Fruit fly (Drosophila melanogaster) whole organism, embryonic: ENCODE data around the gene Rbcn-3B.
A peak's percentile ranks its signal among the peaks of the same experiment; 100 is the strongest.

ENCODE experiments used
- CG10267 ChIP-seq: fragments of 200-800 bp; sonication (Bioruptor generic); optimal IDR thresholded peaks from 2 replicates; lab custom pipeline; 2018; ENCODE audit warnings: missing biosample characterization, mild to moderate bottlenecking, missing genetic modification characterization, moderate library complexity
- CG13287 ChIP-seq: fragments of 200-800 bp; sonication (Bioruptor generic); IDR thresholded peaks from 2 replicates; pipeline ENCODE4 v1.3.6; 2022; ENCODE audit warnings: missing biosample characterization, missing genetic modification characterization; ENCODE audit not compliant: partially characterized antibody
- CG13775 ChIP-seq: fragments of 200-800 bp; sonication (Bioruptor generic); optimal IDR thresholded peaks from 3 replicates; lab custom pipeline; 2017; ENCODE audit warnings: missing biosample characterization, mild to moderate bottlenecking, missing genetic modification characterization
- CG13894 ChIP-seq: fragments of 200-800 bp; sonication (Bioruptor generic); optimal IDR thresholded peaks from 3 replicates; lab custom pipeline; 2018; ENCODE audit warnings: missing biosample characterization, mild to moderate bottlenecking, missing genetic modification characterization, moderate library complexity
- CG14441 ChIP-seq: fragments of 200-800 bp; sonication (Bioruptor generic); IDR thresholded peaks from 2 replicates; pipeline ENCODE4 v1.3.6; 2022; ENCODE audit warnings: missing biosample characterization, missing genetic modification characterization
- CG14667 ChIP-seq: fragments of 200-800 bp; sonication (Bioruptor generic); IDR thresholded peaks from 2 replicates; pipeline ENCODE4 v1.3.6; 2022; ENCODE audit warnings: missing biosample characterization, missing genetic modification characterization
- CG14710 ChIP-seq: fragments of 200-800 bp; sonication (Bioruptor generic); optimal IDR thresholded peaks from 3 replicates; lab custom pipeline; 2019; ENCODE audit warnings: missing biosample characterization, mild to moderate bottlenecking, missing genetic modification characterization, moderate library complexity
- CG15514 ChIP-seq: fragments of 200-800 bp; sonication (Bioruptor generic); optimal IDR thresholded peaks from 3 replicates; lab custom pipeline; 2017; ENCODE audit warnings: missing biosample characterization, missing genetic modification characterization, mild to moderate bottlenecking, moderate library complexity, missing genetic modification reagents
- CG16813 ChIP-seq: fragments of 200-800 bp; sonication (Bioruptor generic); IDR thresholded peaks from 3 replicates; pipeline ENCODE4 v1.3.6; 2022; ENCODE audit warnings: missing biosample characterization, missing genetic modification characterization; ENCODE audit not compliant: partially characterized antibody
- CG30403 ChIP-seq: fragments of 200-800 bp; sonication (Bioruptor generic); optimal IDR thresholded peaks from 3 replicates; lab custom pipeline; 2016; ENCODE audit warnings: missing biosample characterization, missing genetic modification characterization
- CG31388 ChIP-seq: fragments of 200-800 bp; sonication (Bioruptor generic); optimal IDR thresholded peaks from 2 replicates; lab custom pipeline; 2016; ENCODE audit warnings: missing biosample characterization, missing genetic modification characterization
- CG6272 ChIP-seq: fragments of 200-800 bp; sonication (Bioruptor generic); IDR thresholded peaks from 2 replicates; pipeline ENCODE4 v1.3.6; 2022; ENCODE audit warnings: missing biosample characterization, missing genetic modification characterization
- CG7839 ChIP-seq: fragments of 200-800 bp; sonication (Bioruptor generic); optimal IDR thresholded peaks from 3 replicates; lab custom pipeline; 2018; ENCODE audit warnings: missing biosample characterization, mild to moderate bottlenecking, missing genetic modification characterization, moderate library complexity
- CG9817 ChIP-seq: fragments of 200-800 bp; sonication (Bioruptor generic); optimal IDR thresholded peaks from 2 replicates; lab custom pipeline; 2018; ENCODE audit warnings: missing biosample characterization, mild to moderate bottlenecking, missing genetic modification characterization, moderate library complexity
- CrebB ChIP-seq: fragments of 200-800 bp; sonication (Bioruptor generic); optimal IDR thresholded peaks from 3 replicates; lab custom pipeline; 2018; ENCODE audit warnings: missing biosample characterization, mild to moderate bottlenecking, missing genetic modification characterization
- Dll ChIP-seq: fragments of 200-800 bp; sonication (Bioruptor generic); IDR thresholded peaks from 4 replicates; pipeline ENCODE4 v1.3.6; 2022; ENCODE audit warnings: missing biosample characterization, missing genetic modification characterization; ENCODE audit not compliant: partially characterized antibody
- Dp ChIP-seq: fragments of 200-800 bp; sonication (Bioruptor generic); optimal IDR thresholded peaks from 2 replicates; lab custom pipeline; 2018; ENCODE audit warnings: missing biosample characterization, mild to moderate bottlenecking, missing genetic modification characterization, moderate library complexity
- E2f2 ChIP-seq: fragments of 200-800 bp; sonication (Bioruptor generic); IDR thresholded peaks from 2 replicates; pipeline ENCODE4 v1.3.6; 2022; ENCODE audit warnings: missing biosample characterization, missing genetic modification characterization
- Eip74EF ChIP-seq, 2 experiments: fragments of 200-800 bp in 1 of 2; fragments of >200 bp in 1 of 2; sonication (Bioruptor generic) in 1 of 2; optimal IDR thresholded peaks; 2 replicates each; lab custom pipeline; 2017 to 2019; ENCODE audit warnings: missing biosample characterization in 2 of 2, missing genetic modification characterization in 2 of 2, mild to moderate bottlenecking in 1 of 2, moderate library complexity in 1 of 2
- HHEX ChIP-seq: fragments of 200-800 bp; sonication (Bioruptor generic); optimal IDR thresholded peaks from 3 replicates; lab custom pipeline; 2017; ENCODE audit warnings: missing biosample characterization, mild to moderate bottlenecking, missing genetic modification characterization, missing genetic modification reagents
- Hr3 ChIP-seq: fragments of 200-800 bp; sonication (Bioruptor generic); optimal IDR thresholded peaks from 3 replicates; lab custom pipeline; 2016; ENCODE audit warnings: missing biosample characterization, missing genetic modification characterization
- Hr51 ChIP-seq, 2 experiments: fragments of 200-800 bp; sonication (Bioruptor generic); optimal IDR thresholded peaks; 2 replicates in 1 of 2; 3 replicates in 1 of 2; lab custom pipeline; 2016 to 2018; ENCODE audit warnings: missing biosample characterization in 2 of 2, missing genetic modification characterization in 2 of 2, mild to moderate bottlenecking in 1 of 2, moderate library complexity in 1 of 2
- Myb ChIP-seq: fragments of 200-800 bp; sonication (Bioruptor generic); optimal IDR thresholded peaks from 2 replicates; lab custom pipeline; 2016; ENCODE audit warnings: missing biosample characterization, missing genetic modification characterization
- Ptx1 ChIP-seq: fragments of 200-800 bp; sonication (Bioruptor generic); IDR thresholded peaks from 2 replicates; pipeline ENCODE4 v1.3.6; 2022; ENCODE audit warnings: missing biosample characterization, missing genetic modification characterization
- Rfx ChIP-seq: fragments of 200-800 bp; sonication (Bioruptor generic); IDR thresholded peaks from 2 replicates; pipeline ENCODE4 v1.3.6; 2022; ENCODE audit warnings: missing biosample characterization, missing genetic modification characterization
- Sry-β ChIP-seq: fragments of 200-800 bp; sonication (Bioruptor generic); optimal IDR thresholded peaks from 2 replicates; lab custom pipeline; 2018; ENCODE audit warnings: missing biosample characterization, mild to moderate bottlenecking, missing genetic modification characterization, moderate library complexity
- Xbp1 ChIP-seq: fragments of 200-800 bp; sonication (Bioruptor generic); optimal IDR thresholded peaks from 3 replicates; lab custom pipeline; 2016; ENCODE audit warnings: missing biosample characterization, mild to moderate bottlenecking, missing genetic modification characterization
- ara ChIP-seq: fragments of 200-800 bp; sonication (Bioruptor generic); IDR thresholded peaks from 2 replicates; pipeline ENCODE4 v1.3.6; 2022; ENCODE audit warnings: missing biosample characterization, missing genetic modification characterization
- caup ChIP-seq: fragments of 200-800 bp; sonication (Bioruptor generic); optimal IDR thresholded peaks from 3 replicates; lab custom pipeline; 2017; ENCODE audit warnings: missing biosample characterization, mild to moderate bottlenecking, missing genetic modification characterization, moderate library complexity; ENCODE audit not compliant: severe bottlenecking
- cg ChIP-seq: fragments of 200-800 bp; sonication (Bioruptor generic); optimal IDR thresholded peaks from 3 replicates; lab custom pipeline; 2019; ENCODE audit warnings: missing biosample characterization, mild to moderate bottlenecking, missing genetic modification characterization, moderate library complexity
- chinmo ChIP-seq: fragments of 200-800 bp; sonication (Bioruptor generic); IDR thresholded peaks from 4 replicates; pipeline ENCODE4 v1.3.6; 2022; ENCODE audit warnings: missing biosample characterization, missing genetic modification characterization; ENCODE audit not compliant: partially characterized antibody
- dmrt11E ChIP-seq: fragments of 200-800 bp; sonication (Bioruptor generic); optimal IDR thresholded peaks from 3 replicates; lab custom pipeline; 2018; ENCODE audit warnings: missing biosample characterization, mild to moderate bottlenecking, missing genetic modification characterization, moderate library complexity
- dysf ChIP-seq: fragments of 200-800 bp; sonication (Bioruptor generic); IDR thresholded peaks from 3 replicates; pipeline ENCODE4 v1.3.6; 2022; ENCODE audit warnings: missing biosample characterization, missing genetic modification characterization
- en ChIP-seq: fragments of 200-800 bp; sonication (Bioruptor generic); optimal IDR thresholded peaks from 2 replicates; lab custom pipeline; 2016; ENCODE audit warnings: missing biosample characterization, missing genetic modification characterization
- ewg ChIP-seq: fragments of 200-800 bp; sonication (Bioruptor generic); optimal IDR thresholded peaks from 3 replicates; lab custom pipeline; 2017; ENCODE audit warnings: mild to moderate bottlenecking, missing biosample characterization, missing genetic modification reagents, missing genetic modification characterization
- grau ChIP-seq: fragments of 200-800 bp; optimal IDR thresholded peaks from 3 replicates; lab custom pipeline; 2019; ENCODE audit warnings: missing biosample characterization, mild to moderate bottlenecking, missing genetic modification characterization, moderate library complexity
- insv ChIP-seq, 2 experiments: fragments of 200-800 bp; sonication (Bioruptor generic); optimal IDR thresholded peaks; 3 replicates each; lab custom pipeline; 2016 to 2018; ENCODE audit warnings: missing biosample characterization in 2 of 2, missing genetic modification characterization in 2 of 2
- inv ChIP-seq: fragments of 200-800 bp; sonication (Bioruptor generic); IDR thresholded peaks from 2 replicates; pipeline ENCODE4 v1.3.6; 2022; ENCODE audit warnings: missing biosample characterization, missing genetic modification characterization; ENCODE audit not compliant: partially characterized antibody
- ken ChIP-seq: fragments of 200-800 bp; sonication (Bioruptor generic); IDR thresholded peaks from 3 replicates; pipeline ENCODE4 v1.3.6; 2022; ENCODE audit warnings: missing biosample characterization, missing genetic modification characterization
- luna ChIP-seq: fragments of 200-800 bp; sonication (Bioruptor generic); optimal IDR thresholded peaks from 2 replicates; lab custom pipeline; 2016; ENCODE audit warnings: missing biosample characterization, missing genetic modification characterization
- nerfin-1 ChIP-seq: fragments of 200-800 bp; sonication (Bioruptor generic); optimal IDR thresholded peaks from 3 replicates; lab custom pipeline; 2019; ENCODE audit warnings: missing biosample characterization, mild to moderate bottlenecking, missing genetic modification characterization, moderate library complexity
- nerfin-2 ChIP-seq: fragments of 200-800 bp; sonication (Bioruptor generic); IDR thresholded peaks from 2 replicates; pipeline ENCODE4 v1.3.6; 2022; ENCODE audit warnings: missing biosample characterization, missing genetic modification characterization; ENCODE audit not compliant: partially characterized antibody
- pzg ChIP-seq: fragments of 200-800 bp; sonication (Bioruptor generic); optimal IDR thresholded peaks from 3 replicates; lab custom pipeline; 2018; ENCODE audit warnings: missing biosample characterization, mild to moderate bottlenecking, missing genetic modification characterization, moderate library complexity
- ranshi ChIP-seq: fragments of 200-800 bp; sonication (Bioruptor generic); IDR thresholded peaks from 2 replicates; pipeline ENCODE4 v1.3.6; 2022; ENCODE audit warnings: missing biosample characterization, missing genetic modification characterization
- repo ChIP-seq: fragments of 200-800 bp; sonication (Bioruptor generic); optimal IDR thresholded peaks from 2 replicates; lab custom pipeline; 2016; ENCODE audit warnings: missing biosample characterization, missing genetic modification characterization
- sim ChIP-seq: fragments of 200-800 bp; sonication (Bioruptor generic); IDR thresholded peaks from 2 replicates; pipeline ENCODE4 v1.3.6; 2022; ENCODE audit warnings: missing biosample characterization, missing genetic modification characterization
- slbo ChIP-seq: fragments of 200-800 bp; sonication (Bioruptor generic); IDR thresholded peaks from 2 replicates; pipeline ENCODE4 v1.3.6; 2022; ENCODE audit warnings: missing biosample characterization, missing genetic modification characterization
- usp ChIP-seq: fragments of >200 bp; optimal IDR thresholded peaks from 2 replicates; lab custom pipeline; 2017; ENCODE audit warnings: missing biosample characterization, missing genetic modification characterization

Gene Rbcn-3B

dm6 chrX:1889926-1890325 is 18.8 kb upstream of the Rbcn-3B start, which contains the start of the genes trr and mRpL16 (continued):
- TF ChIP-seq CG31388 (GFP tag; lab: Kevin White, UChicago) (no peak), HHEX (GFP tag; lab: Kevin White, UChicago) (no peak), CG30403 (GFP tag; lab: Kevin White, UChicago) (peak; percentile 18), CG7839 (no peak), ranshi (0 out of 2 replicates have a peak, but pooled peaks have one; percentile 11), slbo (peak; percentile 64), Dll (GFP tag; lab: Robert Waterston, UW) (peak; percentile 86), Eip74EF (GFP tag; optimal IDR thresholded peaks at IDR 0.05; lab: Kevin White, UChicago) (no peak), CG16813 (GFP tag; lab: Robert Waterston, UW) (peak; percentile 80), grau (tag; lab: Kevin White, UChicago) (peak; percentile 50), inv (GFP tag; lab: Robert Waterston, UW) (peak; percentile 58), Dp (GFP tag; lab: Kevin White, UChicago) (peak; percentile 40), Hr51 (GFP tag; optimal IDR thresholded peaks at IDR 0.05; lab: Kevin White, UChicago) (peak in 1 of 2 experiments; percentile 13), Sry-β (GFP tag; lab: Kevin White, UChicago) (peak; percentile 6), CG15514 (GFP tag; lab: Kevin White, UChicago) (peak; percentile 64), CG10267 (tag; lab: Kevin White, UChicago) (peak; percentile 60), Ptx1 (GFP tag; lab: Robert Waterston, UW) (peak; percentile 39; the same call in 1 of the 2 replicates), Hr3 (GFP tag; lab: Kevin White, UChicago) (no peak), CG13775 (GFP tag; lab: Kevin White, UChicago) (peak; percentile 40), nerfin-1 (peak; percentile 5), dysf (peak; percentile 47; the same call in 1 of the 3 replicates), CG9817 (peak; percentile 50), CG13287 (peak; percentile 82), CG13894 (no peak), CG14710 (tag; lab: Kevin White, UChicago) (peak; percentile 77), chinmo (GFP tag; lab: Robert Waterston, UW) (0 out of 4 replicates have a peak, but pooled peaks have one; percentile 59), Myb (GFP tag; lab: Kevin White, UChicago) (peak; percentile 18), ken (GFP tag; lab: Robert Waterston, UW) (0 out of 3 replicates have a peak, but pooled peaks have one; percentile 10), ewg (peak; percentile 4), pzg (GFP tag; lab: Kevin White, UChicago) (peak; percentile 88), caup (GFP tag; lab: Kevin White, UChicago) (peak; percentile 36), CG14667 (GFP tag; lab: Robert Waterston, UW) (peak; percentile 31; the same call in 1 of the 2 replicates), cg (GFP tag; lab: Kevin White, UChicago) (peak; percentile 7), sim (GFP tag; lab: Robert Waterston, UW) (no peak), en (no peak), CG6272 (GFP tag; lab: Robert Waterston, UW) (peak; percentile 45; the same call in 1 of the 2 replicates), repo (peak; percentile 6), Xbp1 (GFP tag; lab: Kevin White, UChicago) (peak; percentile 20), luna (no peak), E2f2 (GFP tag; lab: Robert Waterston, UW) (peak; percentile 40; the same call in 1 of the 2 replicates), CrebB (peak; percentile 2), dmrt11E (tag; lab: Kevin White, UChicago) (peak; percentile 31), Rfx (GFP tag; lab: Robert Waterston, UW) (peak; percentile 58), nerfin-2 (peak; percentile 51; the same call in 1 of the 2 replicates), insv (GFP tag; optimal IDR thresholded peaks at IDR 0.05; lab: Kevin White, UChicago) (peak in 1 of 2 experiments; percentile 16), ara (no peak), CG14441 (GFP tag; lab: Robert Waterston, UW) (peak; percentile 57), usp (GFP tag; lab: Kevin White, UChicago) (no peak)
